Fruit fly (Drosophila melanogaster): ENCODE measurements around the gene tmod.

DNA sequence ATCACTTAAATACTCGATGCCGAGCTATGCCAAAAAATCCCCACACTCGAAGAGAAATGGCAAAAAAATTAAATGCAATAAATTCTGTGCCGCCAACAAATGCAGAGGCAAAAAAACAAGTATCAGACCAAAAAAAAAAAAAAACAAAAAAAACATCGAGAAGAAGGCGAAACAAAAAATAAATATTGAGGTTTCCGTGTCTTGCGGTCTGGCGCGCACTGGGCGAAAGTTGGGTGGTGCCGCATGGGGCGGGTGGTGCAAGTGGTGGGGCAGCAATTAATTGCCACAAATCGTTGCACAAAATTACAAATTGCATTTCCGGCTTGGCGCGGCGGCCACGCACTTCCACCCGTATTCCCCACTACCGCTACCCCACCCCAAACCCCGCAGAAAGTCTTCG is 2.0 kb downstream of the tmod start:
- no peak for TF ChIP-seq psq (optimal IDR thresholded peaks at IDR 0.05)
- TF ChIP-seq Dll (optimal IDR thresholded peaks at IDR 0.05): no peak
- TF ChIP-seq pan (optimal IDR thresholded peaks at IDR 0.05): no peak
- TF ChIP-seq CG8478 (optimal IDR thresholded peaks at IDR 0.05): no peak
- TF ChIP-seq EcR (GFP tag; optimal IDR thresholded peaks at IDR 0.05): no peak
